Fruit fly (Drosophila melanogaster): ENCODE results near the gene ham.

Gene ham

dm6 chr2L:18735553-18736167, 57.0 kb downstream of the ham start:
- TF ChIP-seq Crg-1 (GFP tag; optimal IDR thresholded peaks at IDR 0.05) (no peak), toe (GFP tag; optimal IDR thresholded peaks at IDR 0.05) (no peak), pad (GFP tag; optimal IDR thresholded peaks at IDR 0.05) (no peak), CG33017 (tag; optimal IDR thresholded peaks at IDR 0.05) (no peak), Clk (GFP tag; optimal IDR thresholded peaks at IDR 0.05) (no peak), CG1620 (GFP tag; optimal IDR thresholded peaks at IDR 0.05) (no peak), Hr96 (GFP tag; optimal IDR thresholded peaks at IDR 0.05) (no peak)

- TF ChIP-seq Crg-1 (GFP tag; optimal IDR thresholded peaks at IDR 0.05), result no peak
- no peak for TF ChIP-seq kay (GFP tag; ENCODE audit: borderline replicate concordance)
- TF ChIP-seq CG12768 (GFP tag; optimal IDR thresholded peaks at IDR 0.05), result no peak
- peak; percentile 90 for TF ChIP-seq ovo (GFP tag; optimal IDR thresholded peaks at IDR 0.05)
- no peak for TF ChIP-seq CG7101 (tag; optimal IDR thresholded peaks at IDR 0.05)
- no peak for TF ChIP-seq Hr96 (GFP tag; optimal IDR thresholded peaks at IDR 0.05)
- TF ChIP-seq pad (GFP tag; optimal IDR thresholded peaks at IDR 0.05), result no peak
- TF ChIP-seq cic (GFP tag; optimal IDR thresholded peaks at IDR 0.05), result peak; percentile 64
- no peak for TF ChIP-seq bab1 (GFP tag; optimal IDR thresholded peaks at IDR 0.05)
- TF ChIP-seq Mnt (GFP tag; optimal IDR thresholded peaks at IDR 0.05), result no peak
- TF ChIP-seq CG33017 (tag; optimal IDR thresholded peaks at IDR 0.05), result no peak
- no peak for TF ChIP-seq Clk (GFP tag; optimal IDR thresholded peaks at IDR 0.05)
Measured at dm6 chr2L:18732760-18733530, 59.8 kb downstream of the ham start.

- TF ChIP-seq pad (GFP tag; optimal IDR thresholded peaks at IDR 0.05) (no peak), cic (GFP tag; optimal IDR thresholded peaks at IDR 0.05) (no peak), Clk (GFP tag; optimal IDR thresholded peaks at IDR 0.05) (no peak), CG33017 (tag; optimal IDR thresholded peaks at IDR 0.05) (no peak), kay (GFP tag; ENCODE audit: borderline replicate concordance) (no peak)
Measured at dm6 chr2L:18732291-18732690, 60.4 kb downstream of the ham start, which contains the start of gene CG10348. Gene CG10348 (minus strand): TSS chr2L:18732524.

dm6 chr2L:18727986-18728385, 64.7 kb downstream of the ham start:
- TF ChIP-seq CG11617 (GFP tag; optimal IDR thresholded peaks at IDR 0.05) (no peak), pad (GFP tag; optimal IDR thresholded peaks at IDR 0.05) (no peak), ovo (GFP tag; optimal IDR thresholded peaks at IDR 0.05) (no peak), cic (GFP tag; optimal IDR thresholded peaks at IDR 0.05) (no peak), CG7101 (tag; optimal IDR thresholded peaks at IDR 0.05) (no peak), Crg-1 (GFP tag; optimal IDR thresholded peaks at IDR 0.05) (no peak), bab1 (GFP tag; optimal IDR thresholded peaks at IDR 0.05) (no peak), kay (GFP tag; ENCODE audit: borderline replicate concordance) (no peak), Hr96 (GFP tag; optimal IDR thresholded peaks at IDR 0.05) (no peak), toe (GFP tag; optimal IDR thresholded peaks at IDR 0.05) (no peak), Clk (GFP tag; optimal IDR thresholded peaks at IDR 0.05) (no peak), tj (GFP tag; optimal IDR thresholded peaks at IDR 0.05) (no peak)

- TF ChIP-seq CG1620 (GFP tag; optimal IDR thresholded peaks at IDR 0.05), result no peak
- TF ChIP-seq cic (GFP tag; optimal IDR thresholded peaks at IDR 0.05), result no peak
- no peak for TF ChIP-seq CG14711 (tag; optimal IDR thresholded peaks at IDR 0.05)
- no peak for TF ChIP-seq CG11617 (GFP tag; optimal IDR thresholded peaks at IDR 0.05)
- no peak for TF ChIP-seq pad (GFP tag; optimal IDR thresholded peaks at IDR 0.05)
- no peak for TF ChIP-seq kay (GFP tag; ENCODE audit: borderline replicate concordance)
- TF ChIP-seq tj (GFP tag; optimal IDR thresholded peaks at IDR 0.05), result no peak
Measured at dm6 chr2L:18724842-18725241, 67.9 kb downstream of the ham start.

- no peak for TF ChIP-seq CG7045 (GFP tag; optimal IDR thresholded peaks at IDR 0.05)
- no peak for TF ChIP-seq Crg-1 (GFP tag; optimal IDR thresholded peaks at IDR 0.05)
- no peak for TF ChIP-seq toe (GFP tag; optimal IDR thresholded peaks at IDR 0.05)
- no peak for TF ChIP-seq CG12768 (GFP tag; optimal IDR thresholded peaks at IDR 0.05)
- no peak for TF ChIP-seq CG14711 (tag; optimal IDR thresholded peaks at IDR 0.05)
- TF ChIP-seq ovo (GFP tag; optimal IDR thresholded peaks at IDR 0.05), result no peak
- no peak for TF ChIP-seq CG11617 (GFP tag; optimal IDR thresholded peaks at IDR 0.05)
- no peak for TF ChIP-seq CG5204 (GFP tag; optimal IDR thresholded peaks at IDR 0.05)
Measured at dm6 chr2L:18719583-18719982, 73.1 kb downstream of the ham start.

dm6 chr2L:18717365-18718011, 75.2 kb downstream of the ham start:
- TF ChIP-seq CG5204 (GFP tag; optimal IDR thresholded peaks at IDR 0.05) (no peak), CG12768 (GFP tag; optimal IDR thresholded peaks at IDR 0.05) (no peak)
